Worm (Caenorhabditis elegans) whole organism, L2 larva: ENCODE data around the gene F52F10.2.

ENCODE experiments used
- elt-3 ChIP-seq: sonication (generic microtip); optimal IDR thresholded peaks from 2 replicates; lab custom pipeline; 2017; ENCODE audit warnings: missing biosample characterization, missing genetic modification characterization
- lin-11 ChIP-seq: fragments of 150-350 bp; sonication (generic microtip); optimal IDR thresholded peaks from 2 replicates; lab custom pipeline; 2014; ENCODE audit warnings: missing biosample characterization, missing genetic modification characterization, inconsistent platforms, mixed read lengths
- mdl-1 ChIP-seq, 2 experiments: fragments of 150-350 bp in 1 of 2; sonication (generic microtip) in 1 of 2; optimal IDR thresholded peaks; 2 replicates each; lab custom pipeline; 2017; ENCODE audit warnings: missing biosample characterization in 2 of 2, missing genetic modification characterization in 2 of 2

DNA sequence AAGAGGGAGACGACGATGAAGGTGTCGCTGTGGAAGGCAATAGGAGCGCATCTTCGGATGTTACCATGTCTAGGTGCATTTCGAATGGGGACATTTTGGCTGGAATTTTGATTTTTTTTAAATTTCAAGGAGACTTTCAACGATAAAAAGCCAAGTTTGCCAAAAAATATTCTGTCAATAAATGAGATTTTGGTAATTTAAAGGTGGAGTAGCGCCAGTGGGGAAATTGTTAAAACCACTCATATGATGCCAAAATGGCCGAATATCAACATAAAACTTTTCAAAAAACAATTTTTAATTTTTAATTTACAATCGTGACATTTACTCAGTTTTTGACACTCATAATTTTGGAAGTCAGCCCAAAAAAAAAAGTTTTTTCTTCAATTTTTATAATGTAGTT is 36.4 kb upstream of the F52F10.2 start, which contains the start of gene nhr-260:
- TF ChIP-seq lin-11 (tag; lab: Kevin White, UChicago), result no peak
- TF ChIP-seq mdl-1 (tag; optimal IDR thresholded peaks at IDR 0.05; lab: Kevin White, UChicago), result no peak
- no peak for TF ChIP-seq elt-3 (tag; lab: Kevin White, UChicago)
